Fruit fly (Drosophila melanogaster) whole organism, pupa: ENCODE results near the gene CG43091.

ENCODE experiments used
- CG10348 ChIP-seq: fragments of 200-800 bp; sonication (Bioruptor generic); IDR thresholded peaks from 2 replicates; pipeline ENCODE4 v1.3.6; 2022; ENCODE audit warnings: missing biosample characterization, missing genetic modification characterization
- CG12605 ChIP-seq: fragments of 200-800 bp; sonication (Bioruptor generic); IDR thresholded peaks from 2 replicates; pipeline ENCODE4 v1.3.6; 2022; ENCODE audit warnings: missing biosample characterization, missing genetic modification characterization
- CG15710 ChIP-seq: fragments of 200-800 bp; sonication (Bioruptor generic); optimal IDR thresholded peaks from 2 replicates; lab custom pipeline; 2018; ENCODE audit warnings: missing biosample characterization, mild to moderate bottlenecking, missing genetic modification characterization, moderate library complexity
- CG4496 ChIP-seq: fragments of 200-800 bp; sonication (Bioruptor generic); IDR thresholded peaks from 3 replicates; pipeline ENCODE4 v1.3.6; 2022; ENCODE audit warnings: missing biosample characterization, missing genetic modification characterization
- CG8159 ChIP-seq: fragments of 200-800 bp; sonication (Bioruptor generic); optimal IDR thresholded peaks from 3 replicates; lab custom pipeline; 2018; ENCODE audit warnings: missing biosample characterization, mild to moderate bottlenecking, missing genetic modification characterization, moderate library complexity
- CG8301 ChIP-seq: fragments of 200-800 bp; sonication (Bioruptor generic); optimal IDR thresholded peaks from 2 replicates; lab custom pipeline; 2018; ENCODE audit warnings: missing biosample characterization, mild to moderate bottlenecking, missing genetic modification characterization
- D1 ChIP-seq: fragments of 200-800 bp; sonication (Bioruptor generic); optimal IDR thresholded peaks from 2 replicates; lab custom pipeline; 2018; ENCODE audit warnings: missing biosample characterization, mild to moderate bottlenecking, missing genetic modification characterization, moderate library complexity
- EcR ChIP-seq: fragments of 200-800 bp; sonication (Bioruptor generic); optimal IDR thresholded peaks from 3 replicates; lab custom pipeline; 2019; ENCODE audit warnings: missing biosample characterization, missing genetic modification characterization, mild to moderate bottlenecking, moderate library complexity, missing genetic modification reagents
- Ets98B ChIP-seq: fragments of 200-800 bp; sonication (Bioruptor generic); IDR thresholded peaks from 2 replicates; pipeline ENCODE4 v1.3.6; 2022; ENCODE audit warnings: missing biosample characterization, missing genetic modification characterization
- Pif1A ChIP-seq: fragments of 200-800 bp; sonication (Bioruptor generic); optimal IDR thresholded peaks from 3 replicates; lab custom pipeline; 2016; ENCODE audit warnings: missing biosample characterization, missing genetic modification characterization
- Pif1B ChIP-seq: fragments of 200-800 bp; sonication (Bioruptor generic); optimal IDR thresholded peaks from 3 replicates; lab custom pipeline; 2016; ENCODE audit warnings: missing biosample characterization, missing genetic modification characterization
- Snoo ChIP-seq: fragments of 200-800 bp; sonication (Bioruptor generic); optimal IDR thresholded peaks from 3 replicates; lab custom pipeline; 2017; ENCODE audit warnings: missing biosample characterization, mild to moderate bottlenecking, missing genetic modification characterization, inconsistent platforms
- gl ChIP-seq: fragments of 200-800 bp; sonication (Bioruptor generic); optimal IDR thresholded peaks from 2 replicates; lab custom pipeline; 2018; ENCODE audit warnings: missing biosample characterization, mild to moderate bottlenecking, missing genetic modification characterization
- rn ChIP-seq: fragments of 200-800 bp; sonication (Bioruptor generic); IDR thresholded peaks from 2 replicates; pipeline ENCODE4 v1.3.6; 2022; ENCODE audit warnings: missing biosample characterization, missing genetic modification characterization

- no peak for TF ChIP-seq rn (GFP tag; lab: Robert Waterston, UW)
- TF ChIP-seq EcR (GFP tag; lab: Kevin White, UChicago): no peak
- no peak for TF ChIP-seq Snoo (tag; lab: Kevin White, UChicago)
- TF ChIP-seq D1: no peak
- TF ChIP-seq gl (tag; lab: Kevin White, UChicago): no peak
- TF ChIP-seq CG8301 (tag; lab: Kevin White, UChicago): peak; percentile 37
- no peak for TF ChIP-seq CG10348 (GFP tag; lab: Robert Waterston, UW)
- TF ChIP-seq Pif1B: no peak
- peak; percentile 40 for TF ChIP-seq CG12605 (GFP tag; lab: Robert Waterston, UW)
- TF ChIP-seq Pif1A (GFP tag; lab: Kevin White, UChicago): no peak
- peak; percentile 65 for TF ChIP-seq Ets98B
- peak; percentile 57 for TF ChIP-seq CG4496 (GFP tag; lab: Robert Waterston, UW)
- no peak for TF ChIP-seq CG15710 (tag; lab: Kevin White, UChicago)
- no peak for TF ChIP-seq CG8159 (tag; lab: Kevin White, UChicago)
Observed at dm6 chr3R:22753895-22754774, 14.4 kb downstream of the CG43091 start.
